Worm (Caenorhabditis elegans): Measurements from ENCODE around the gene dop-4.

Gene dop-4

DNA sequence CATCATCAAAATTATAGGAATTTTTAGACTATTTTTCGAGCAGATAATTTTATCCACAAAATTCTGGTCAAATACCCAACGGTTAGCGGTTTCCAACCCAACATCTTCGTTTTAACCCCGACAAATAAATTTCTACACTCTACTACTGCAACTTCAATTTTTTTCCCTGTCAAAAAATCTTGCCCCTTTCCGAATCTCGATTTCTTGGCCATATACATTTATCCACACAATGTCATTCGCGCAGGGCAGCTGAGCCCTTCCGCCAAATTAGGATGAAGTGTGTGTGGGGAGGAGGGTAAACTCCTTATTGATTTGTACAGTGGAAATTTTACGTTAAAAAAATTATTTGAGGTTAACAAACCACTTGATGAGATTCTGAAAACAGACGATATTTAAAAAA is 49.8 kb downstream of the dop-4 start (continued):
- TF ChIP-seq aha-1 (tag) (peak; percentile 100), dve-1 (tag; optimal IDR thresholded peaks at IDR 0.05; ENCODE audit: insufficient read depth) (peak; percentile 99), F10B5.3 (tag; optimal IDR thresholded peaks at IDR 0.05) (peak; percentile 96), dmd-6 (GFP tag; IDR thresholded peaks at IDR 0.05) (peak; percentile 92), mdt-29 (GFP tag; IDR thresholded peaks at IDR 0.05) (peak; percentile 76), unc-62 (GFP tag; optimal IDR thresholded peaks at IDR 0.05 in 1 of 2) (peak; percentile 42 to 76), unc-62 (tag; optimal IDR thresholded peaks at IDR 0.05) (no peak), ztf-7 (tag; optimal IDR thresholded peaks at IDR 0.05) (peak; percentile 94), F26F4.8 (GFP tag; conservative IDR thresholded peaks at IDR 0.05) (no peak), nhr-237 (tag; optimal IDR thresholded peaks at IDR 0.05) (peak; percentile 88), hlh-11 (tag; optimal IDR thresholded peaks at IDR 0.05) (peak; percentile 96), rbr-2 (tag; optimal IDR thresholded peaks at IDR 0.05) (peak; percentile 98), lin-38 (GFP tag; IDR thresholded peaks at IDR 0.05) (peak; percentile 82), ama-1 (optimal IDR thresholded peaks at IDR 0.05) (no peak), jun-1 (tag; optimal IDR thresholded peaks at IDR 0.05) (peak; percentile 98), daf-8 (GFP tag; IDR thresholded peaks at IDR 0.05) (peak; percentile 77; the same call in 1 of the 2 replicates), nhr-11 (tag; optimal IDR thresholded peaks at IDR 0.05) (peak; percentile 95), daf-12 (tag; optimal IDR thresholded peaks at IDR 0.05) (no peak), set-16 (GFP tag; IDR thresholded peaks at IDR 0.05) (no peak), zag-1 (tag; optimal IDR thresholded peaks at IDR 0.05) (peak; percentile 85), zfp-2 (tag; optimal IDR thresholded peaks at IDR 0.05) (peak; percentile 81)

Data from whole organism, L4 larva.